Fruit fly (Drosophila melanogaster): ENCODE measurements around the gene Grx3.

Gene Grx3

dm6 chr2L:13366109-13366747 is at the start of gene Grx3, which contains the start of gene Nnp-1:
Gene Grx3, plus strand, starts transcription at chr2L:13366447.
Gene Nnp-1, minus strand, starts transcription at chr2L:13366189.
- TF ChIP-seq bab1 (GFP tag; optimal IDR thresholded peaks at IDR 0.05) = peak; percentile 80
- TF ChIP-seq cnc (optimal IDR thresholded peaks at IDR 0.05) = no peak
- TF ChIP-seq CG12768 (GFP tag; optimal IDR thresholded peaks at IDR 0.05) = peak; percentile 48
- TF ChIP-seq CG7045 (GFP tag; optimal IDR thresholded peaks at IDR 0.05) = peak; percentile 72
- TF ChIP-seq ovo (GFP tag; optimal IDR thresholded peaks at IDR 0.05) = peak; percentile 45
- peak; percentile 43 for TF ChIP-seq cic (GFP tag; optimal IDR thresholded peaks at IDR 0.05)
- no peak for TF ChIP-seq Hr96 (GFP tag; optimal IDR thresholded peaks at IDR 0.05)
- TF ChIP-seq CG1620 (GFP tag; optimal IDR thresholded peaks at IDR 0.05) = peak; percentile 48
- peak; percentile 16 for TF ChIP-seq CG5204 (GFP tag; optimal IDR thresholded peaks at IDR 0.05)
- TF ChIP-seq Mnt (GFP tag; optimal IDR thresholded peaks at IDR 0.05) = peak; percentile 98
- peak; percentile 78 for TF ChIP-seq CG7101 (tag; optimal IDR thresholded peaks at IDR 0.05)
- TF ChIP-seq Clk (GFP tag; optimal IDR thresholded peaks at IDR 0.05) = no peak
- peak; percentile 54 for TF ChIP-seq pad (GFP tag; optimal IDR thresholded peaks at IDR 0.05)
- TF ChIP-seq tj (GFP tag; optimal IDR thresholded peaks at IDR 0.05) = peak; percentile 98
- TF ChIP-seq CG33017 (tag; optimal IDR thresholded peaks at IDR 0.05) = peak; percentile 68
- TF ChIP-seq CG11617 (GFP tag; optimal IDR thresholded peaks at IDR 0.05) = peak; percentile 68
- peak; percentile 87 for TF ChIP-seq CG14711 (tag; optimal IDR thresholded peaks at IDR 0.05)
- TF ChIP-seq kay (GFP tag; ENCODE audit: borderline replicate concordance) = no peak
- peak; percentile 54 for TF ChIP-seq toe (GFP tag; optimal IDR thresholded peaks at IDR 0.05)
- TF ChIP-seq Crg-1 (GFP tag; optimal IDR thresholded peaks at IDR 0.05) = peak; percentile 40

DNA sequence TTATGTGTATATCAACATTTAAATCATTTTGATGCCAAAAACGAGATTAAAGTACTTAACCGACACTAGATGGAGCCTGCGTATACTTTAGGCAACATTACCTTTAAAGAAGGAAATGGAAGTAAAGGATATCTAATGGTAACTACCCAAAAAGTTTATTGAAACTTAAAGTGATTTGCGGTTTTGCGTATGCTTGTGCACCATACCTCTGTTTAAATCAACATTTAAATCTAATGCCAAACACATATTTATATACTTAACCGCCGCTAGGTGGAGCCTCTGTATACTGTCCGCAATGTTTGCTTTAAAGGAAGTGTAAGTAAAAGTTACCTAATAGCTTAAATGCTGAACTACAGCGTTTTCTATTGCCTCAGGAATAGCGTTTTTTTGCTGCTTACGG is 40.4 kb upstream of the Grx3 start:
- TF ChIP-seq CG14711 (tag; optimal IDR thresholded peaks at IDR 0.05) (no peak), CG33017 (tag; optimal IDR thresholded peaks at IDR 0.05) (no peak), Mnt (GFP tag; optimal IDR thresholded peaks at IDR 0.05) (no peak), pad (GFP tag; optimal IDR thresholded peaks at IDR 0.05) (no peak), toe (GFP tag; optimal IDR thresholded peaks at IDR 0.05) (no peak), Crg-1 (GFP tag; optimal IDR thresholded peaks at IDR 0.05) (no peak), cnc (optimal IDR thresholded peaks at IDR 0.05) (no peak), Hr96 (GFP tag; optimal IDR thresholded peaks at IDR 0.05) (no peak), ovo (GFP tag; optimal IDR thresholded peaks at IDR 0.05) (no peak)

DNA sequence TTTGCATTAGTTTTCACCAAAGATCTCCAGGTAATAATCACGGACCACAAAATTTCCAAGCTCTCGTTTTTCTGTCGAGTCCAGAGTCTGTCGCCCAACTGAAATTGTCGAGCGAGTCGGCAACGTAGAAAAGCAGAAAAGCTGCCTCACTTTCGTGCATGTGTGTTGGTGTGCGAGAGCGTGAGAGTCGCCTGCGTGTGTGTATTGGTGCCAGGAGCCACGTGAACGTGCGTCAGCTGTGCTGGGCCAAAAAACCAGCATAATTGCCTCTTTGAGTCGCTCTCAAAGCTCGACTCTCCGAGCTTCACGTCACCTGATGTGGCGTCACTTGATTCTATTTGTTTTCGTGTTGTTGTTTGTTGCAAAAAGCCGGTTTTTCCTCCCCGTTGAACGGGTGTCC is 35.2 kb upstream of the Grx3 start, which contains the start of gene hbt:
TSS of gene hbt (minus strand) at position 101 of the 400 bp plus-strand sequence.
- TF ChIP-seq CG5204 (GFP tag; optimal IDR thresholded peaks at IDR 0.05) (no peak), cic (GFP tag; optimal IDR thresholded peaks at IDR 0.05) (no peak), tj (GFP tag; optimal IDR thresholded peaks at IDR 0.05) (no peak), Crg-1 (GFP tag; optimal IDR thresholded peaks at IDR 0.05) (no peak), ovo (GFP tag; optimal IDR thresholded peaks at IDR 0.05) (no peak), bab1 (GFP tag; optimal IDR thresholded peaks at IDR 0.05) (no peak), cnc (optimal IDR thresholded peaks at IDR 0.05) (no peak), CG7045 (GFP tag; optimal IDR thresholded peaks at IDR 0.05) (no peak), CG14711 (tag; optimal IDR thresholded peaks at IDR 0.05) (no peak), CG12768 (GFP tag; optimal IDR thresholded peaks at IDR 0.05) (no peak), pad (GFP tag; optimal IDR thresholded peaks at IDR 0.05) (no peak), CG7101 (tag; optimal IDR thresholded peaks at IDR 0.05) (no peak), Hr96 (GFP tag; optimal IDR thresholded peaks at IDR 0.05) (no peak), kay (GFP tag; ENCODE audit: borderline replicate concordance) (no peak), Clk (GFP tag; optimal IDR thresholded peaks at IDR 0.05) (no peak), Mnt (GFP tag; optimal IDR thresholded peaks at IDR 0.05) (no peak), CG33017 (tag; optimal IDR thresholded peaks at IDR 0.05) (no peak), CG11617 (GFP tag; optimal IDR thresholded peaks at IDR 0.05) (no peak), toe (GFP tag; optimal IDR thresholded peaks at IDR 0.05) (no peak)

DNA sequence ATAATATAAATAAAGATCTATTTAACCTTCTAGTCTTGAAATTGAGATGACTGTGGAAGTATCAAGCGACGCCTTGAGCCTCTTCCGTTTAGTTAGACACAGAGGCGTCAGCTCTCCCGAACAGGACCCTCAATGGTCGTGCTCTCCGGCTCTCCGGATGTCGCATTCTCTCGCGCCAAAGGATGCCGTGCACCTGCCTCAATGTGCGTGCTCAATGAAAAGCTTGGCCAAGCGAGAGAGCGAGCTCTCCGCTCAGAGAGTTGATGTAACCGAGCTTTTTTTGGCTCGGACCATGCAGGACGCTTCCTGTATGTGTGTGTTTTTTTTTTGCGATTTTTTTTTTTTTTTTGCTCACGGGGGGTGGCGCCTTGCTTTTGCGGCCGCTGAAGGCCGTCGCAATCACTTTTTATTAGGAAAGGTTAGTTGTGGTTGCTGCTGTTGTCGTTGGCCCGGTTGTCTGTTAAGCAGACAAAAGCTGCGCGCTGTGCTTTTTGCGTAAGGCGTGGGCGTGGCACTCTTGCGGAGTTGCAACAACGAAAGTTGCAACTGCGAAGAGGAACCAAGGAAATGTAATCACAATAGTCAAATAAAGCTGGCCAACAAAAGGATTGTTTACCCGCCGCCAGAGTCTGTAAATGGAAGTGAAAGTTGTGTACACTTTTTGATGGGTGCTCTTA is 34.2 kb upstream of the Grx3 start:
- TF ChIP-seq CG1620 (GFP tag; optimal IDR thresholded peaks at IDR 0.05) (no peak), cnc (optimal IDR thresholded peaks at IDR 0.05) (no peak), CG5204 (GFP tag; optimal IDR thresholded peaks at IDR 0.05) (no peak), CG33017 (tag; optimal IDR thresholded peaks at IDR 0.05) (peak; percentile 17), kay (GFP tag; ENCODE audit: borderline replicate concordance) (no peak)

DNA sequence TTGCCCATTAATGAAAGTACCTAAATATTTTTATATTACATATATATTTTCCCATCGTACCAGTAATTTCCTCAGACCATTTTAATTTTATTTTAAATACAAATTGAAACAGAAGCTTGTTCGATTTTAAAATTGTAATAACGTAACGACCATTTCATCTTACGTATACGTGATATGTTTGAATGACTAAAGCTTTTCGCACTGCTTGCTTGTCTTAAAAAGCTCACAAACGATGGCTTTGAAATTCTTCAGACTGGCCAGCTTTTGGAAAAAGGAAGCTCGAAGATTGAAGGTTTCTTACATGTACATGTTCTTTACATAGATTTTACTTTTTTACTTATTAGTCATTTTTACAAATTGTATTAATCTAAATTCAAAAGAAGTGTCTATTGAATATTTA is 33.5 kb upstream of the Grx3 start:
- no peak for TF ChIP-seq CG12768 (GFP tag; optimal IDR thresholded peaks at IDR 0.05)
- TF ChIP-seq CG11617 (GFP tag; optimal IDR thresholded peaks at IDR 0.05) = no peak
- no peak for TF ChIP-seq CG7045 (GFP tag; optimal IDR thresholded peaks at IDR 0.05)
- TF ChIP-seq Crg-1 (GFP tag; optimal IDR thresholded peaks at IDR 0.05) = no peak
- no peak for TF ChIP-seq Mnt (GFP tag; optimal IDR thresholded peaks at IDR 0.05)
- no peak for TF ChIP-seq CG7101 (tag; optimal IDR thresholded peaks at IDR 0.05)
- TF ChIP-seq tj (GFP tag; optimal IDR thresholded peaks at IDR 0.05) = no peak
- TF ChIP-seq Clk (GFP tag; optimal IDR thresholded peaks at IDR 0.05) = no peak
- TF ChIP-seq Hr96 (GFP tag; optimal IDR thresholded peaks at IDR 0.05) = no peak
- no peak for TF ChIP-seq CG1620 (GFP tag; optimal IDR thresholded peaks at IDR 0.05)
- no peak for TF ChIP-seq kay (GFP tag; ENCODE audit: borderline replicate concordance)
- no peak for TF ChIP-seq cnc (optimal IDR thresholded peaks at IDR 0.05)

DNA sequence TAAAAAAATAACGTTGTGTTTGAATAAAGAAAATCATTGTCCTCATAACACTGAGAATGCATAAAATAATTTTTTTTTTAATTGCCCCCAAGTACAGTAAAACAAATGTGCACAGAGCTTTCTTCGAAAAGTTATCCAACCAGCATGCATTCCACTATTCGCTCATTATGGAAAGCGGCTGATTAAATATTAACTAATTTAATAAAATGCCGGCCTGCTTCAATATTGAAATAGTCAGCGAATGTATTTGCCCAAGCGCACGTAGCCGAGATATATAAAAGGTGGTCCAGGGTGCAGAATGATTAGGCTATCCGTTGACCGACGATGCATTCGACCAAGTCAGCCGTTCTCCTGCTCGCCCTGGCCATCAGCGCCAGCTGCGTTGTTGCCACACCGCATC is 18.8 kb upstream of the Grx3 start, which contains the start of gene CG16826:
TSS of gene CG16826 (plus strand) at position 301 of the 400 bp plus-strand sequence.
- no peak for TF ChIP-seq ovo (GFP tag; optimal IDR thresholded peaks at IDR 0.05)
- peak; percentile 18 for TF ChIP-seq CG7101 (tag; optimal IDR thresholded peaks at IDR 0.05)
- no peak for TF ChIP-seq CG7045 (GFP tag; optimal IDR thresholded peaks at IDR 0.05)
- no peak for TF ChIP-seq CG14711 (tag; optimal IDR thresholded peaks at IDR 0.05)
- peak; percentile 54 for TF ChIP-seq kay (GFP tag; ENCODE audit: borderline replicate concordance)

Measured in whole organism, adult.